Fruit fly (Drosophila melanogaster) Kc167 (cell line): ENCODE measurements around the gene Sxl.

Experiments used
- Myc ChIP-seq: fragments of >200 bp; optimal IDR thresholded peaks from 2 replicates; lab custom pipeline; 2017; ENCODE audit warnings: missing external identifiers
- Sin3A ChIP-seq: fragments of >200 bp; optimal IDR thresholded peaks from 2 replicates; lab custom pipeline; 2018; ENCODE audit warnings: missing external identifiers
- h ChIP-seq: fragments of >200 bp; optimal IDR thresholded peaks from 3 replicates; lab custom pipeline; 2018; ENCODE audit warnings: missing external identifiers
- insv ChIP-seq: fragments of >200 bp; optimal IDR thresholded peaks from 3 replicates; lab custom pipeline; 2018; ENCODE audit warnings: missing external identifiers
- psq ChIP-seq: fragments of >200 bp; optimal IDR thresholded peaks from 2 replicates; lab custom pipeline; 2017; ENCODE audit warnings: missing external identifiers

DNA sequence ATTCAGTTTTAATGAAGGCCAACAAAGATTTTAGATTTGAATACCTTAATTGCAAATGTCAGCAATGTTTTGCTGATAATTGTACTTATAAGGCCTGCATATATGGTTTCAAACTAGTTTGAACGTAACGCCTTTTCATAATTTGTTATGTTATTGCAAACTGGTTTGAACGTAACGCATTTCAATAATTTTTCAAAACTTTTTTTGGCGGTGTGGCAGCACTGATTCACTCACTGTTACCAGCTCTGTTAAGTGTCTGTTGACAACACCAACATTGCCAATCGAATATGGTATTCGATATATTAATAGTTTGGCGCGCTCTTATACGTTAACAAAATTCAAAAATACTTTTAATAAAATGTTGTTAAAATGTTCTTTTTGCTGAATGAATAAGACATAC is 31.2 kb downstream of the Sxl start:
- TF ChIP-seq Sin3A (lab: Kevin White, UChicago), result no peak
- peak; percentile 68 for TF ChIP-seq psq (lab: Kevin White, UChicago)
- TF ChIP-seq insv (lab: Kevin White, UChicago), result no peak
- TF ChIP-seq h (lab: Kevin White, UChicago), result no peak
- TF ChIP-seq Myc (lab: Kevin White, UChicago), result no peak
